Worm (Caenorhabditis elegans) whole organism, late embryonic: ENCODE results near the gene npp-22.

ENCODE experiments used
- ama-1 ChIP-seq: fragments of 150-350 bp; optimal IDR thresholded peaks from 2 replicates; lab custom pipeline; 2014
- gmeb-2 ChIP-seq: sonication (generic microtip); optimal IDR thresholded peaks from 2 replicates; lab custom pipeline; 2016; ENCODE audit warnings: missing genetic modification characterization, inconsistent platforms, missing compliant biosample characterization
- pqm-1 ChIP-seq: sonication (generic microtip); optimal IDR thresholded peaks from 2 replicates; lab custom pipeline; 2016; ENCODE audit warnings: missing genetic modification characterization, missing compliant biosample characterization
- sox-4 ChIP-seq: sonication (generic microtip); optimal IDR thresholded peaks from 2 replicates; lab custom pipeline; 2017; ENCODE audit warnings: mild to moderate bottlenecking, missing genetic modification characterization, inconsistent platforms, missing compliant biosample characterization

ce11 chrV:11697482-11697881 is 35.8 kb downstream of the npp-22 start:
- TF ChIP-seq sox-4: no peak
- TF ChIP-seq gmeb-2: no peak
- TF ChIP-seq pqm-1 (tag; lab: Kevin White, UChicago): no peak
- TF ChIP-seq ama-1 (lab: Kevin White, UChicago): no peak
